Worm (Caenorhabditis elegans): ENCODE results near the gene srx-77.

DNA sequence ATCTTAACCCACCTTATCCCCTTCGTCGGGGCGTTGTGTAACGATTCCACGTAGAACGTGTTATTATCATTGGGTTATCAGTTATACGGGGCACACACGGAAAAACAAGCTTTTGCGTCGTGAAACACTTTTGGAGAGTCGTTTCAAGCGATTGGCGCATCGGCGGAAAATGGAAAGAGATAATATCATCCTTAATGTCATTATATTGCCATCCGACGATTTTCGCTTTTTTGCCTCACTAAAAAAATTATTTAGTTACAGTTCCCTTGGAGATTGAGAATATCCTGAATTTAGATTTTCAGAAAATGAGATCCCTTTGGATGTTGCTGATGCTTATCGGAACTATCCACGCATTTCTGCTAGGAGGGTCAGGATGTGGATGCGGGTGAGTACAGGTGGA, 20.0 kb downstream of the srx-77 start, which contains the start of gene F41F3.8:
- TF ChIP-seq aly-2 (tag; optimal IDR thresholded peaks at IDR 0.05) = no peak
- no peak for TF ChIP-seq snpc-4 (tag; optimal IDR thresholded peaks at IDR 0.05)
- no peak for TF ChIP-seq unc-39 (tag; optimal IDR thresholded peaks at IDR 0.05)
- TF ChIP-seq zag-1 (tag; optimal IDR thresholded peaks at IDR 0.05) = no peak
- no peak for TF ChIP-seq egl-27 (tag; optimal IDR thresholded peaks at IDR 0.05)
- TF ChIP-seq unc-62 (GFP tag; optimal IDR thresholded peaks at IDR 0.05) = no peak
- TF ChIP-seq pqm-1 (tag; optimal IDR thresholded peaks at IDR 0.05) = no peak
- TF ChIP-seq ztf-4 (tag; optimal IDR thresholded peaks at IDR 0.05) = no peak
- no peak for TF ChIP-seq nhr-76 (tag; optimal IDR thresholded peaks at IDR 0.05)
- TF ChIP-seq ama-1 (optimal IDR thresholded peaks at IDR 0.05) = no peak
- TF ChIP-seq mdl-1 (tag; optimal IDR thresholded peaks at IDR 0.05) = no peak
- TF ChIP-seq R02D3.7 (tag; optimal IDR thresholded peaks at IDR 0.05) = no peak
- no peak for TF ChIP-seq nhr-28 (tag; optimal IDR thresholded peaks at IDR 0.05)

All from whole organism, L3 larva.